Worm (Caenorhabditis elegans): Measurements from ENCODE around the gene C14C10.5.

C14C10.5 gene

DNA sequence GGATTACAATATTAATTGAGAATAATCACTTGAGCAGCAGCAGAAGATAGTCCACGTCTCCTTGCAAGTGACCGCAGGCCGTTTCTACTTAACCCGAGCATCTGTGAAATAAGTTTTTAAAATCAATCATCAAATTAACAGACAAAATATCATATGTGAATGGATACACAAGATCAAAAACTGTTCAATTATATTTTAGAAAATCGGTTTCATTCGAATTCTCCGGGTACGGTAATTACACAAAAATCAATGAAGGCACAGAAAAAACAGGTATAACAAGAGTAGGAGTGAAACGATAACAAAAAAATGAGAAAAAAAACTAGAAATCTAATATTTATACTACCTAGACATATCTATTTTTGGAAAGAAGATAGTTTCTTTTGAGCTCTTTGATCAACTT is 3.8 kb upstream of the C14C10.5 start, which contains the start of gene mma-1:
TSS of gene mma-1 (minus strand) at position 101 of the 400 bp plus-strand sequence.
- TF ChIP-seq gmeb-1 (tag; optimal IDR thresholded peaks at IDR 0.05) (no peak), F13H6.1 (tag; optimal IDR thresholded peaks at IDR 0.05) (no peak), Y55F3AM.14 (GFP tag; optimal IDR thresholded peaks at IDR 0.05) (no peak), elt-3 (tag; optimal IDR thresholded peaks at IDR 0.05) (no peak), alr-1 (tag; optimal IDR thresholded peaks at IDR 0.05) (no peak), lin-11 (tag; optimal IDR thresholded peaks at IDR 0.05) (no peak)

DNA sequence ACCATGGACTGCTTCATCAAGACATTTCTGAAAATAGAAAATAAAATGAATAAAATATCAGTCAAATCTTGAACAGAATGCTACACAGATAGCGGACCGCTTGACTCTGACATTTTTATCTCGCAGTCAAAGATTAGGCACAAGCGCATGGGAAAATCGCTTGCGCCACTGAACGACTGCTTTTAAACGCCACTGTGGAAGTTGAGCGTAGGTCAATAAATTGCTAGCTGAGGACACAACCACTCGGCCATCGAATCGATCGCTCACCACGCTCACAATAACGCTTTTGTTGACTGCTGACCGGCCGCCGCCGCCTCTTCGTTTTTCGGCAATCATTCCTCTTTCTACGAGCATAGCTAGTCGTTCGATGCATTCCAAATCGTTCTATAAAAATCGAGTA is 3.2 kb upstream of the C14C10.5 start:
- TF ChIP-seq sma-9 (GFP tag; optimal IDR thresholded peaks at IDR 0.05) (peak; percentile 58), sma-9 (tag; optimal IDR thresholded peaks at IDR 0.05) (no peak), nhr-237 (tag; optimal IDR thresholded peaks at IDR 0.05) (no peak), lin-11 (tag; optimal IDR thresholded peaks at IDR 0.05) (peak; percentile 18), nhr-12 (tag; optimal IDR thresholded peaks at IDR 0.05) (no peak), crh-2 (tag; optimal IDR thresholded peaks at IDR 0.05) (peak; percentile 26), fos-1 (tag; optimal IDR thresholded peaks at IDR 0.05) (peak; percentile 16), C34F6.9 (tag; optimal IDR thresholded peaks at IDR 0.05) (peak; percentile 37), blmp-1 (tag; optimal IDR thresholded peaks at IDR 0.05; ENCODE audit: insufficient read depth) (no peak), lin-13 (GFP tag; optimal IDR thresholded peaks at IDR 0.05) (peak; percentile 55), nhr-21 (tag; optimal IDR thresholded peaks at IDR 0.05) (peak; percentile 48), nhr-129 (tag; optimal IDR thresholded peaks at IDR 0.05) (peak; percentile 70), egl-27 (tag; optimal IDR thresholded peaks at IDR 0.05) (peak; percentile 29), F13H6.1 (tag; optimal IDR thresholded peaks at IDR 0.05) (peak; percentile 44), lsy-2 (tag; optimal IDR thresholded peaks at IDR 0.05) (peak in 1 of 2 experiments; percentile 41), sma-3 (GFP tag; optimal IDR thresholded peaks at IDR 0.05) (peak; percentile 55), gmeb-1 (tag; optimal IDR thresholded peaks at IDR 0.05) (peak; percentile 51)

DNA sequence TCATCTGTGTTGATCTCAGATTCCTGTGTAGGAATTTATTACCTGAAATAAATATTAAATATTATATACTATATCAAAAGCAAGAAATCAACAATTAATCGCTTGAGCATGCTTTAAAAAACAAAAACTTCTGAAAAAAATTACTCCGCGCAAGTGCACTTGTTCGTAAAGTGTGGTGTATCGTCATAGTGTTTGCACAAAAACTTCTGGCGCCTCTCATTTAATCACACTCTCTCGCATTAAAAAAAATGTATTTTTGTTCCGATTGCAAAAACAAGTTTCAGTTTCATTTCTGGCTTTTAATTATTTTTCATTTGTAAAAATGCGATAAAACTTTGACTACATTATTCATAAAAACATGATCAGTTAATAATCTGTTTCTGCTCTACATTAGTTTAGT is 882 bp upstream of the C14C10.5 start, which contains the start of the genes C14C10.10 and ril-2:
TSS of gene C14C10.10 (minus strand) at position 19 of the 400 bp plus-strand sequence.
TSS of gene ril-2 (minus strand) at position 48 of the 400 bp plus-strand sequence.
- TF ChIP-seq unc-55 (GFP tag; optimal IDR thresholded peaks at IDR 0.05), result peak; percentile 46
- TF ChIP-seq crh-2 (tag; optimal IDR thresholded peaks at IDR 0.05), result peak; percentile 35
- no peak for TF ChIP-seq ceh-16 (tag; optimal IDR thresholded peaks at IDR 0.05)
- TF ChIP-seq nhr-25 (tag; optimal IDR thresholded peaks at IDR 0.05), result no peak
- peak; percentile 50 for TF ChIP-seq C34F6.9 (tag; optimal IDR thresholded peaks at IDR 0.05)
- TF ChIP-seq lsy-2 (tag; optimal IDR thresholded peaks at IDR 0.05), result peak in 1 of 2 experiments; percentile 29

DNA sequence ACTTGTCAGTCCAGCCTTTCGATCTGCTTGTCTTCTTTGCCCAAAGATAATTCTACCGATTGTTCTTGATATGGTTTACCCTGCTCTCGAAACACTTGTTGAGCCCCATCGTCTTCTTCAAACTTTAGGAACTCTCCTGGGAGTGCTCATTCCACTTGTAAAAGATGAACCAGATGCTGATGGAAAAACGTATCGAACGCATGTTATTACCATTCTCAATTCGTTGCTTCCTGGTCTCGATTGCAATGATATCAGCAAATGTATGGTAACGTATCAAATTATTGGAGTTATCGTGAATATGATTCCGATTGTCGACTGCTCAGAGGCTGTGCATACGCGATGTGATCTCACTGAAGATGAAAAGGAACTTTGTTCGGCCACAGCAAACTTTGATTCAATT is 1.8 kb downstream of the C14C10.5 start:
- TF ChIP-seq aly-2 (tag; optimal IDR thresholded peaks at IDR 0.05), result no peak
- no peak for TF ChIP-seq nhr-77 (tag; optimal IDR thresholded peaks at IDR 0.05)
- no peak for TF ChIP-seq ceh-82 (tag; optimal IDR thresholded peaks at IDR 0.05)
- TF ChIP-seq unc-39 (tag; optimal IDR thresholded peaks at IDR 0.05), result no peak
- TF ChIP-seq dmd-4 (tag; optimal IDR thresholded peaks at IDR 0.05), result no peak
- TF ChIP-seq fos-1 (tag; optimal IDR thresholded peaks at IDR 0.05), result no peak

DNA sequence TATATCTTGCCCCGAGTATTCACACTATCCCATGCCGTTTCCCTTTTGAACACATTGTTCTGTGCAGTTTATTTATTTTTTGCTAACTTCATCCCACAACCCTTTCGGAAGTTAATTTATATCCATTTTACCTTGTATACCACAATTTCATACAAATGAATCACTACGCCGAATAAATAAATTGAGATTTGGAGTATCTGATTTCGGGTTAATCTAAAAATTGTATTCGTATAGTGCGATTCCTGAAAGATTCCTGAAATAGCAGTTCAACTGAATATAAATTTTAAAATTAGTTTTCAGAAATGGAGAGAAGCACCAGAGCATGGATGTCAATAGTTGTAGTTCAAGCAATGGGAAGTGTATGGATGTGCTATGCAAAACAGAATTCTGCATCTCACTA is 7.1 kb downstream of the C14C10.5 start, which contains the start of gene erg-28:
TSS of gene erg-28 (plus strand) at position 301 of the 400 bp plus-strand sequence.
- TF ChIP-seq elt-1 (tag; optimal IDR thresholded peaks at IDR 0.05) (no peak), Y55F3AM.14 (GFP tag; optimal IDR thresholded peaks at IDR 0.05) (no peak), unc-39 (tag; optimal IDR thresholded peaks at IDR 0.05) (no peak)

- TF ChIP-seq elt-1 (tag; optimal IDR thresholded peaks at IDR 0.05) (no peak), Y55F3AM.14 (GFP tag; optimal IDR thresholded peaks at IDR 0.05) (no peak), nhr-10 (tag; optimal IDR thresholded peaks at IDR 0.05) (no peak), nhr-21 (tag; optimal IDR thresholded peaks at IDR 0.05) (no peak), elt-3 (tag; optimal IDR thresholded peaks at IDR 0.05) (no peak), ceh-16 (tag; optimal IDR thresholded peaks at IDR 0.05) (no peak), R02D3.7 (tag; optimal IDR thresholded peaks at IDR 0.05) (no peak), fos-1 (tag; optimal IDR thresholded peaks at IDR 0.05) (no peak)
Observed at ce11 chrV:12608857-12609256, 8.9 kb downstream of the C14C10.5 start, which contains the start of gene ZC116.5. ZC116.5 (minus strand) TSS chrV:12608957.

Data from whole organism, L2 larva.